Fruit fly (Drosophila melanogaster): Measurements from ENCODE around the gene CG33287.

DNA sequence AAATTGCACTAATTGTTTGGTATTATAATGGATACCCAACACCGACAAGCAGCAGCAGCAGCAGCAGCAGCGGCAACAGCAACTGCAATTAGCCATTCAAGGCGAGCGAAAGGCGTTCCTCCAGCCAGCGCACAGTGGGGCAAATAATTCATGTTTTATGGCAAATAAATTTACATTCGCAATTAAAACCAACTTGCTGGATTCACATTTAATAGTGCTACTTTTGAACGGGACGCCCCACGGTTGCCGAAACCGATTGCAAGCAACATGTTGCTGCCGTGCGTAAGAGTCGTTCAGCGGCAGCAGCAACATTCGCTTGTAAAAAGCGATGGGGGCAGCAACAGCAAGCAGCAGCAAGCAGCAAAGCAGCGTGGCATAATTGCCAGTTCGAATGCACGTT, 36.8 kb downstream of the CG33287 start:
- TF ChIP-seq CG14655 (GFP tag; optimal IDR thresholded peaks at IDR 0.05) (peak; percentile 28), CG15710 (tag; optimal IDR thresholded peaks at IDR 0.05) (peak; percentile 17), gl (tag; optimal IDR thresholded peaks at IDR 0.05) (peak; percentile 12)

Measured in whole organism, pupa.